Fruit fly (Drosophila melanogaster) whole organism, prepupa: ENCODE measurements around the gene CG15336.

Experiments
- Blimp-1 ChIP-seq: fragments of 200-800 bp; sonication (Bioruptor generic); optimal IDR thresholded peaks from 3 replicates; lab custom pipeline; 2017; ENCODE audit warnings: missing biosample characterization, missing genetic modification characterization, mild to moderate bottlenecking, moderate library complexity, missing genetic modification reagents
- CG10669 ChIP-seq: fragments of 200-800 bp; sonication (Bioruptor generic); optimal IDR thresholded peaks from 3 replicates; lab custom pipeline; 2018; ENCODE audit warnings: missing biosample characterization, mild to moderate bottlenecking, missing genetic modification characterization, moderate library complexity
- CG11294 ChIP-seq: fragments of 200-800 bp; sonication (Bioruptor generic); IDR thresholded peaks from 2 replicates; pipeline ENCODE4 v1.3.6; 2022; ENCODE audit warnings: missing biosample characterization, missing genetic modification characterization
- CG11762 ChIP-seq: fragments of 200-800 bp; sonication (Bioruptor generic); optimal IDR thresholded peaks from 3 replicates; lab custom pipeline; 2016; ENCODE audit warnings: missing biosample characterization, missing genetic modification characterization; ENCODE audit not compliant: insufficient read depth
- CG15336 ChIP-seq: fragments of 200-800 bp; sonication (Bioruptor generic); IDR thresholded peaks from 2 replicates; pipeline ENCODE4 v1.3.6; 2022; ENCODE audit warnings: missing biosample characterization, missing genetic modification characterization
- CG1621 ChIP-seq: fragments of 200-800 bp; sonication (Bioruptor generic); optimal IDR thresholded peaks from 3 replicates; lab custom pipeline; 2018; ENCODE audit warnings: missing biosample characterization, mild to moderate bottlenecking, missing genetic modification characterization
- CG3032 ChIP-seq: fragments of 200-800 bp; optimal IDR thresholded peaks from 2 replicates; lab custom pipeline; 2019; ENCODE audit warnings: missing biosample characterization, mild to moderate bottlenecking, missing genetic modification characterization, moderate library complexity
- CG31627 ChIP-seq: fragments of 200-800 bp; sonication (Bioruptor generic); optimal IDR thresholded peaks from 3 replicates; lab custom pipeline; 2016; ENCODE audit warnings: missing biosample characterization, missing genetic modification characterization
- CG32006 ChIP-seq: fragments of 200-800 bp; sonication (Bioruptor generic); optimal IDR thresholded peaks from 3 replicates; lab custom pipeline; 2017; ENCODE audit warnings: missing biosample characterization, mild to moderate bottlenecking, missing genetic modification characterization
- CG34406 ChIP-seq: fragments of 200-800 bp; sonication (Bioruptor generic); optimal IDR thresholded peaks from 3 replicates; lab custom pipeline; 2016; ENCODE audit warnings: missing biosample characterization, missing genetic modification characterization
- CG3919 ChIP-seq: fragments of 200-800 bp; sonication (Bioruptor generic); optimal IDR thresholded peaks from 3 replicates; lab custom pipeline; 2016; ENCODE audit warnings: missing biosample characterization, missing genetic modification characterization
- CG4318 ChIP-seq: fragments of 200-800 bp; sonication (Bioruptor generic); optimal IDR thresholded peaks from 3 replicates; lab custom pipeline; 2017; ENCODE audit warnings: missing biosample characterization, mild to moderate bottlenecking, missing genetic modification characterization
- CG6163 ChIP-seq: fragments of 200-800 bp; sonication (Bioruptor generic); IDR thresholded peaks from 3 replicates; pipeline ENCODE4 v1.3.6; 2022; ENCODE audit warnings: missing biosample characterization, missing genetic modification characterization
- CG6276 ChIP-seq: fragments of 200-800 bp; sonication (Bioruptor generic); optimal IDR thresholded peaks from 2 replicates; lab custom pipeline; 2017; ENCODE audit warnings: missing biosample characterization, mild to moderate bottlenecking, missing genetic modification characterization
- CG6808 ChIP-seq: fragments of 200-800 bp; sonication (Bioruptor generic); optimal IDR thresholded peaks from 3 replicates; lab custom pipeline; 2017; ENCODE audit warnings: missing biosample characterization, missing genetic modification characterization, mild to moderate bottlenecking, moderate library complexity, missing genetic modification reagents
- CG6854 ChIP-seq: fragments of 200-800 bp; sonication (Bioruptor generic); optimal IDR thresholded peaks from 2 replicates; lab custom pipeline; 2017; ENCODE audit warnings: missing biosample characterization, mild to moderate bottlenecking, missing genetic modification characterization
- CG8319 ChIP-seq: fragments of 200-800 bp; sonication (Bioruptor generic); optimal IDR thresholded peaks from 3 replicates; lab custom pipeline; 2016; ENCODE audit warnings: missing biosample characterization, missing genetic modification characterization
- CG8632 ChIP-seq: fragments of 200-800 bp; sonication (Bioruptor generic); optimal IDR thresholded peaks from 3 replicates; lab custom pipeline; 2016; ENCODE audit warnings: missing biosample characterization, missing genetic modification characterization
- CG9139 ChIP-seq: fragments of 200-800 bp; sonication (Bioruptor generic); optimal IDR thresholded peaks from 3 replicates; lab custom pipeline; 2017; ENCODE audit warnings: missing biosample characterization, mild to moderate bottlenecking, missing genetic modification characterization
- Eip75B ChIP-seq: fragments of 200-800 bp; sonication (Bioruptor generic); optimal IDR thresholded peaks from 3 replicates; lab custom pipeline; 2016; ENCODE audit warnings: missing biosample characterization, missing genetic modification characterization
- Eip78C ChIP-seq: fragments of 200-800 bp; sonication (Bioruptor generic); peaks from one replicate; lab custom pipeline; 2016; ENCODE audit warnings: missing biosample characterization, missing genetic modification characterization
- Eip93F ChIP-seq: fragments of 200-800 bp; sonication (Bioruptor generic); optimal IDR thresholded peaks from 2 replicates; lab custom pipeline; 2016; ENCODE audit warnings: missing biosample characterization, mild to moderate bottlenecking, missing genetic modification characterization
- Gug ChIP-seq: fragments of 200-800 bp; sonication (Bioruptor generic); IDR thresholded peaks from 2 replicates; pipeline ENCODE4 v1.3.6; 2022; ENCODE audit warnings: missing biosample characterization, missing genetic modification characterization
- Hr39 ChIP-seq: fragments of 200-800 bp; sonication (Bioruptor generic); optimal IDR thresholded peaks from 2 replicates; lab custom pipeline; 2016; ENCODE audit warnings: missing biosample characterization, missing genetic modification characterization
- Hr4 ChIP-seq: fragments of 200-800 bp; sonication (Bioruptor generic); optimal IDR thresholded peaks from 3 replicates; lab custom pipeline; 2016; ENCODE audit warnings: missing biosample characterization, missing genetic modification characterization
- Met ChIP-seq: fragments of 200-800 bp; sonication (Bioruptor generic); optimal IDR thresholded peaks from 3 replicates; lab custom pipeline; 2016; ENCODE audit warnings: missing biosample characterization, missing genetic modification characterization
- OdsH ChIP-seq: fragments of 200-800 bp; sonication (Bioruptor generic); optimal IDR thresholded peaks from 3 replicates; lab custom pipeline; 2016; ENCODE audit warnings: missing biosample characterization, missing genetic modification characterization
- Smox ChIP-seq: fragments of 200-800 bp; sonication (Bioruptor generic); optimal IDR thresholded peaks from 3 replicates; lab custom pipeline; 2016; ENCODE audit warnings: missing biosample characterization, missing genetic modification characterization
- Sox14 ChIP-seq: fragments of 200-800 bp; sonication (Bioruptor generic); optimal IDR thresholded peaks from 3 replicates; lab custom pipeline; 2016; ENCODE audit warnings: missing biosample characterization, missing genetic modification characterization
- Sox15 ChIP-seq: fragments of 200-800 bp; sonication (Bioruptor generic); optimal IDR thresholded peaks from 3 replicates; lab custom pipeline; 2016; ENCODE audit warnings: missing biosample characterization, missing genetic modification characterization
- achi ChIP-seq: fragments of 200-800 bp; sonication (Bioruptor generic); optimal IDR thresholded peaks from 3 replicates; lab custom pipeline; 2016; ENCODE audit warnings: missing biosample characterization, missing genetic modification characterization
- cyc ChIP-seq: fragments of 200-800 bp; sonication (Bioruptor generic); optimal IDR thresholded peaks from 3 replicates; lab custom pipeline; 2016; ENCODE audit warnings: missing biosample characterization, missing genetic modification characterization
- dsx ChIP-seq: fragments of 200-800 bp; optimal IDR thresholded peaks from 3 replicates; lab custom pipeline; 2019; ENCODE audit warnings: missing biosample characterization, mild to moderate bottlenecking, missing genetic modification characterization, moderate library complexity; ENCODE audit not compliant: poor library complexity, severe bottlenecking
- esn ChIP-seq: fragments of 200-800 bp; sonication (Bioruptor generic); optimal IDR thresholded peaks from 2 replicates; lab custom pipeline; 2016; ENCODE audit warnings: missing biosample characterization, mild to moderate bottlenecking, missing genetic modification characterization, moderate library complexity
- fd59A ChIP-seq: fragments of 200-800 bp; sonication (Bioruptor generic); optimal IDR thresholded peaks from 2 replicates; lab custom pipeline; 2017; ENCODE audit warnings: missing biosample characterization, mild to moderate bottlenecking, missing genetic modification characterization, missing genetic modification reagents
- fkh ChIP-seq: fragments of 200-800 bp; sonication (Bioruptor generic); optimal IDR thresholded peaks from 3 replicates; lab custom pipeline; 2017; ENCODE audit warnings: missing biosample characterization, mild to moderate bottlenecking, missing genetic modification characterization, moderate library complexity
- lz ChIP-seq: fragments of 200-800 bp; sonication (Bioruptor generic); optimal IDR thresholded peaks from 3 replicates; lab custom pipeline; 2016; ENCODE audit warnings: missing biosample characterization, missing genetic modification characterization
- net ChIP-seq: fragments of 200-800 bp; sonication (Bioruptor generic); optimal IDR thresholded peaks from 3 replicates; lab custom pipeline; 2016; ENCODE audit warnings: missing biosample characterization, missing genetic modification characterization
- pdm3 ChIP-seq: fragments of 200-800 bp; sonication (Bioruptor generic); optimal IDR thresholded peaks from 3 replicates; lab custom pipeline; 2016; ENCODE audit warnings: missing biosample characterization, missing genetic modification characterization
- spab ChIP-seq: fragments of 200-800 bp; sonication (Bioruptor generic); optimal IDR thresholded peaks from 2 replicates; lab custom pipeline; 2017; ENCODE audit warnings: missing biosample characterization, mild to moderate bottlenecking, missing genetic modification characterization, missing genetic modification reagents
- ss ChIP-seq, 2 experiments: fragments of 200-800 bp; sonication (Bioruptor generic); optimal IDR thresholded peaks; 2 replicates in 1 of 2; 3 replicates in 1 of 2; lab custom pipeline; 2017 to 2018; ENCODE audit warnings: mild to moderate bottlenecking in 2 of 2, missing biosample characterization in 2 of 2, missing genetic modification characterization in 2 of 2, moderate library complexity in 1 of 2
- svp ChIP-seq: fragments of 200-800 bp; sonication (Bioruptor generic); peaks from one replicate; lab custom pipeline; 2016; ENCODE audit warnings: missing biosample characterization, missing genetic modification characterization
- vri ChIP-seq: fragments of 200-800 bp; sonication (Bioruptor generic); optimal IDR thresholded peaks from 3 replicates; lab custom pipeline; 2016; ENCODE audit warnings: missing biosample characterization, mild to moderate bottlenecking, missing genetic modification characterization

CG15336 gene

DNA sequence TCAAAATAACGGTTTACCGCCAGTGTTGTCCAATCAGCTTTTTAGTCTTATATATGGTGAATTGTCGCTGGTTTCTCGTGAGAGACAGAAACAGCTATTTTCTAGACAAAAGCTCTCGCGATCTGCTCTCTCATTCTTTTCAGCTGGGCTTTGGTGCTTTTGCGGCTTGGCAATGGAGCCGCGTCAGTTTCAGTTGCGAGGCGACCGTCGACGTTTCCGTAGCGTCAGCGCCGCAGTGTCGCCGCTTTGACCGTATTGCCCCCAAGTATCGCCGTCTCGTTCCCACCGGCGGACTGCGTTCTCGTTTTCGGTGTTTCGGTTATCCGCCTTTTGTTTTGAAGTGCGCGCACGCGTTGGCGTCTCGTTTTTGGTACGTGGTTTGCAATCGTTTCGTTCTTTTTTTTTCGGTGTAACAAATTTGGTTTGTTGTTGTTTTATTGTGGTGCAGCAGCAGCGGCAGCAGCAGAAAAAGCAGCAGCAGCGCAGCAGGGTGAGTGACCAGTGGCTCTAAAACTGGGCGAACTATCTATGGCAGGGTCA, 45.3 kb downstream of the CG15336 start (continued):
- TF ChIP-seq Eip75B (GFP tag; lab: Kevin White, UChicago) (no peak), CG6808 (no peak), esn (GFP tag; lab: Kevin White, UChicago) (peak; percentile 46), CG31627 (no peak), CG8632 (GFP tag; lab: Kevin White, UChicago) (no peak), net (GFP tag; lab: Kevin White, UChicago) (no peak), Hr39 (GFP tag; lab: Kevin White, UChicago) (no peak), achi (GFP tag; lab: Kevin White, UChicago) (no peak)
- TF ChIP-seq, all 60 proteins: peak for 22

DNA sequence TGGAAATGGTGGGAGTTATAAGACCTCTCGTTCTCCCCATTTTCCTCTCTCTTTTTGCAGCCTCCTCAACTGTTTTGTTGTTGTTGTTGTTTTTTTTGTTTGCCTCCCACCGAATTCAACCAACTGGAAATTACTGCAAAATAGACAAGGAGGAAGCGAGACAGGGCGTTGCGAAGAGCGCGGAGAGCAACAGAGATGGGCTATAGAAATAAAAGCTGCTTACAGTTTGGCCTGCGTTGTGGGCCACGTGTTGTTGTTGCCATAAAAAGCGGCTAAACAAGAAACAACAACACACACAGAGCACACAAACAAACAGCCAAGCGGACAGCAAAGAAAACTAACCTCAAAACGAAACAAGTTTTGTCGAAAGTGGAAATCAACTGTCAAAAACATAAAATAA, 46.8 kb downstream of the CG15336 start:
- no peak for TF ChIP-seq CG11762 (GFP tag; lab: Kevin White, UChicago)
- no peak for TF ChIP-seq Met
- TF ChIP-seq CG15336 (GFP tag; lab: Robert Waterston, UW), result 0 out of 2 replicates have a peak, but pooled peaks have one; percentile 29
- TF ChIP-seq CG6808, result peak; percentile 17
- peak; percentile 15 for TF ChIP-seq Eip78C (GFP tag; lab: Kevin White, UChicago)
- TF ChIP-seq fkh (GFP tag; lab: Kevin White, UChicago), result peak; percentile 4

DNA sequence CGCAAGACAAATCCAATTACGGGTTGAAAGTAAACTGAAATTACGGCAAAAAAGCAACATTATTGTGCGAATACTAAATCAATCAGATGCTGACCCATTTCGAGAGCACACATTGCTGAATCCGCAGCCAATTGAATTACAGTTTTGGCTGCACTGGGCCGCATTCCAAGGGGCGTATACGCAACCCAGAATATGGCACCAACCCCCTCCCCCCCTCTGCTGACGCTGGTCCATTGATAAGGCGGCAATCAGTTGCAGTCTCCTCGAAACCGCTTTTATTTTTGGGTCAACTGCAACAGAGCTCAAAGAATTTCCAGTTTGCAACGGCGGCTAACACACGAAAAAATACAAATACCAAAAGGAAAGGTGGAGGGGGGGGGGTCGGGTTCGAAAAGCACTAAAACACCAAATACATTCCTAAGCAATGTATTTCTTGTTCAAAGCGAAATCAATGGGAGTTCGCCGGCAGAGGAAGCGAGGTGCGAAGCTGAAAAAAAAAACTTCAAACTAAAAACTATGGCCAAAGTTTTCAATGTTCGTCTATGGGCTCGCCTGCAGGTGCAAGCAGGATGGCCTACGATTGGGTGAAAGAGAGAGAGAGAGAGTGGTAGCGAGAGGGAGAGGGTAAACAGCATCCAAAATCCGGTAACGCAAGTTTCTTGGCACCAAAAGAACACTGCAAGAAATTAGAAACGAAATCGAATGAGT, 47.9 kb downstream of the CG15336 start:
- TF ChIP-seq fd59A, result no peak
- peak; percentile 36 for TF ChIP-seq CG6854

DNA sequence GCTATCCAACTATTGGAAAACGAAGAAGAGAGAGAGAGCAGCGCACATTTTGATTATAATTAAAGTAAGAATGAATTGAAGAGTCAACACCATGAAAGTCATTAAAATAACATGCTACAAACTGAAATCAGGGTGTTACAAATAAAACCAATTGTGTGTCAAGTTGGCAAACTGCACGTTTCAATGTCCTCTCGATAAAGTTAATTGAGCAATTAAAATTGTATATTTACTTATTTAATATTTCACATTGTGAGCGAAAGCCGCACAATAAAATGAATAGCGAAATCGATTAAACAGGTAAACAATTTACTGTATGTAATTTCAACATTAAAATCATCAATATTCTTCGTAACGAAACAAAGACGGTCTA, 48.4 kb downstream of the CG15336 start:
- TF ChIP-seq CG3919, result peak; percentile 9
- peak; percentile 14 for TF ChIP-seq Hr39 (GFP tag; lab: Kevin White, UChicago)
- TF ChIP-seq Sox14, result no peak
- TF ChIP-seq CG8319 (GFP tag; lab: Kevin White, UChicago), result no peak
- peak; percentile 66 for TF ChIP-seq CG32006 (GFP tag; lab: Kevin White, UChicago)
- peak; percentile 35 for TF ChIP-seq pdm3
- peak in 1 of 2 experiments; percentile 21 for TF ChIP-seq ss (GFP tag; optimal IDR thresholded peaks at IDR 0.05; lab: Kevin White, UChicago)
- peak; percentile 10 for TF ChIP-seq Hr4 (GFP tag; lab: Kevin White, UChicago)
- peak; percentile 38 for TF ChIP-seq Smox (GFP tag; lab: Kevin White, UChicago)
- peak; percentile 53 for TF ChIP-seq Met
- no peak for TF ChIP-seq CG1621 (tag; lab: Kevin White, UChicago)
- TF ChIP-seq CG6854, result no peak
- TF ChIP-seq lz (GFP tag; lab: Kevin White, UChicago), result peak; percentile 60
- no peak for TF ChIP-seq fkh (GFP tag; lab: Kevin White, UChicago)
- peak; percentile 5 for TF ChIP-seq CG10669 (GFP tag; lab: Kevin White, UChicago)
- no peak for TF ChIP-seq Blimp-1 (GFP tag; lab: Kevin White, UChicago)
- no peak for TF ChIP-seq vri (GFP tag; lab: Kevin White, UChicago)
- no peak for TF ChIP-seq CG9139 (GFP tag; lab: Kevin White, UChicago)
- no peak for TF ChIP-seq dsx (GFP tag; lab: Kevin White, UChicago)
- TF ChIP-seq achi (GFP tag; lab: Kevin White, UChicago), result peak; percentile 23
- peak; percentile 30 for TF ChIP-seq net (GFP tag; lab: Kevin White, UChicago)
- TF ChIP-seq cyc (GFP tag; lab: Kevin White, UChicago), result peak; percentile 32
- peak; percentile 82 for TF ChIP-seq Eip78C (GFP tag; lab: Kevin White, UChicago)
- TF ChIP-seq CG3032 (tag; lab: Kevin White, UChicago), result no peak
- peak; percentile 47 for TF ChIP-seq CG6276
- peak; percentile 32 for TF ChIP-seq OdsH
- TF ChIP-seq fd59A, result peak; percentile 29
- no peak for TF ChIP-seq CG11294
- TF ChIP-seq svp (GFP tag; lab: Kevin White, UChicago), result peak; percentile 62
- TF ChIP-seq CG4318 (GFP tag; lab: Kevin White, UChicago), result peak; percentile 33
- TF ChIP-seq CG8632 (GFP tag; lab: Kevin White, UChicago), result peak; percentile 8
- TF ChIP-seq CG31627, result peak; percentile 35
- TF ChIP-seq spab (GFP tag; lab: Kevin White, UChicago), result peak; percentile 30
- peak; percentile 35 for TF ChIP-seq CG34406 (GFP tag; lab: Kevin White, UChicago)
- no peak for TF ChIP-seq CG6163
- peak; percentile 9 for TF ChIP-seq Sox15 (GFP tag; lab: Kevin White, UChicago)
- TF ChIP-seq Eip93F (GFP tag; lab: Kevin White, UChicago), result no peak
- no peak for TF ChIP-seq Gug (GFP tag; lab: Robert Waterston, UW)
